Worm (Caenorhabditis elegans) whole organism, early embryonic: ENCODE measurements around the gene unc-93.
A peak's percentile ranks its signal among the peaks of the same experiment; 100 is the strongest.

ENCODE experiments used
- B0310.2 ChIP-seq: sonication (generic microtip); optimal IDR thresholded peaks from 2 replicates; lab custom pipeline; 2016; ENCODE audit warnings: mild to moderate bottlenecking, missing genetic modification characterization, missing compliant biosample characterization
- aly-1 ChIP-seq: sonication (generic microtip); optimal IDR thresholded peaks from 2 replicates; lab custom pipeline; 2016; ENCODE audit warnings: missing genetic modification characterization, missing compliant biosample characterization
- ama-1 ChIP-seq: fragments of 150-350 bp; optimal IDR thresholded peaks from 2 replicates; lab custom pipeline; 2014
- ceh-13 ChIP-seq: fragments of 200-800 bp; sonication (Bioruptor generic); optimal IDR thresholded peaks from 2 replicates; lab custom pipeline; 2018; ENCODE audit warnings: mild to moderate bottlenecking, missing genetic modification characterization, missing compliant biosample characterization
- hmbx-1 ChIP-seq: sonication (generic microtip); optimal IDR thresholded peaks from 2 replicates; lab custom pipeline; 2016; ENCODE audit warnings: mild to moderate bottlenecking, missing genetic modification characterization, missing compliant biosample characterization
- hmg-4 ChIP-seq: fragments of 200-800 bp; sonication (Bioruptor generic); optimal IDR thresholded peaks from 2 replicates; lab custom pipeline; 2018; ENCODE audit warnings: mild to moderate bottlenecking, missing genetic modification characterization, missing compliant biosample characterization
- hnd-1 ChIP-seq: sonication (generic microtip); optimal IDR thresholded peaks from 2 replicates; lab custom pipeline; 2016; ENCODE audit warnings: missing genetic modification characterization, missing compliant biosample characterization
- pes-1 ChIP-seq: fragments of 200-800 bp; sonication (Bioruptor generic); IDR thresholded peaks from 2 replicates; pipeline ENCODE4 v1.3.6; 2022; ENCODE audit warnings: missing genetic modification reagents, missing genetic modification characterization, missing compliant biosample characterization
- scrt-1 ChIP-seq: fragments of 200-800 bp; sonication (Bioruptor generic); IDR thresholded peaks from 2 replicates; pipeline ENCODE4 v1.3.6; 2022; ENCODE audit warnings: missing genetic modification characterization, missing compliant biosample characterization
- sea-1 ChIP-seq: fragments of 200-800 bp; sonication (Bioruptor generic); conservative IDR thresholded peaks from 2 replicates; pipeline ENCODE4 v1.3.6; 2022; ENCODE audit warnings: missing genetic modification characterization, missing compliant biosample characterization
- tbx-11 ChIP-seq: fragments of 200-800 bp; sonication (Bioruptor generic); IDR thresholded peaks from 2 replicates; pipeline ENCODE4 v1.3.6; 2022; ENCODE audit warnings: missing genetic modification characterization, missing compliant biosample characterization
- tra-4 ChIP-seq: sonication (generic microtip); optimal IDR thresholded peaks from 2 replicates; lab custom pipeline; 2017; ENCODE audit warnings: missing genetic modification characterization, missing compliant biosample characterization

DNA sequence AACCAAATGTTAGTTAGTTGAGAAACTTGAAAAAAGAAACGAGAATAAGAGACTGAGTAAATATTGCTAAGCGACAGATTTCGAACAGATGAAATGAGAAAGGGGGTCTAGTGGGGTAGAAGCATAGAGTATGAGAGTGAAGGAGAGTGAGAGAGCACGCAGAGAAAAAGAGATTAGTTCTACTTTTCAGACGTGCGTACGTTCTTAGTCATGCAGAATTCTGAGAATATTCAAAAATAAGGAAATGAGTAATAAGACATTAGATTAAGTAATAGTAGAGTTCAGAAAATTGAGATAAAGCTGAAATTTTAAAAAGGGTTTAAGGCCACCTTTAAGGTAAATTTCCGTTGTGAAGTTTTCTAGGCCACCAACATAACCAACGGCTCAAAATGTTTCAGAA, 26.8 kb downstream of the unc-93 start:
- no peak for TF ChIP-seq pes-1 (GFP tag; lab: Robert Waterston, UW)
- TF ChIP-seq ama-1 (lab: Kevin White, UChicago), result no peak
- TF ChIP-seq hmbx-1 (tag; lab: Kevin White, UChicago), result no peak
- TF ChIP-seq scrt-1 (GFP tag; lab: Robert Waterston, UW), result no peak
- no peak for TF ChIP-seq hnd-1
- peak; percentile 7 for TF ChIP-seq B0310.2 (tag; lab: Kevin White, UChicago)
- no peak for TF ChIP-seq tra-4 (tag; lab: Kevin White, UChicago)
- no peak for TF ChIP-seq tbx-11 (GFP tag; lab: Robert Waterston, UW)
- no peak for TF ChIP-seq sea-1 (GFP tag; lab: Robert Waterston, UW)
- TF ChIP-seq hmg-4, result no peak
- no peak for TF ChIP-seq ceh-13
- no peak for TF ChIP-seq aly-1
